Worm (Caenorhabditis elegans): ENCODE data around the gene F40G9.14.

Gene F40G9.14

ce11 chrIII:208793-209694 lies 31.4 kb upstream of the F40G9.14 start:
- no peak for TF ChIP-seq repo-1 (tag; optimal IDR thresholded peaks at IDR 0.05)
- TF ChIP-seq dpff-1 (tag; optimal IDR thresholded peaks at IDR 0.05) = no peak
- TF ChIP-seq F39B2.1 (GFP tag; IDR thresholded peaks at IDR 0.05) = no peak
- no peak for TF ChIP-seq ama-1 (optimal IDR thresholded peaks at IDR 0.05)
- TF ChIP-seq ama-1 (GFP tag; optimal IDR thresholded peaks at IDR 0.05) = no peak
- no peak for TF ChIP-seq B0019.2 (GFP tag; conservative IDR thresholded peaks at IDR 0.05)
- no peak for TF ChIP-seq ztf-22 (GFP tag; optimal IDR thresholded peaks at IDR 0.05)
- no peak for TF ChIP-seq lsy-27 (tag; optimal IDR thresholded peaks at IDR 0.05; ENCODE audit: borderline replicate concordance, insufficient read depth)
- TF ChIP-seq ztf-3 (GFP tag; optimal IDR thresholded peaks at IDR 0.05) = no peak
- no peak for TF ChIP-seq B0261.1 (tag; optimal IDR thresholded peaks at IDR 0.05)
- TF ChIP-seq Y79H2A.3 (GFP tag; conservative IDR thresholded peaks at IDR 0.05) = no peak
- no peak for TF ChIP-seq rcor-1 (GFP tag; IDR thresholded peaks at IDR 0.05)
- no peak for TF ChIP-seq Y53F4B.3 (GFP tag; IDR thresholded peaks at IDR 0.05)
- TF ChIP-seq tlf-1 (GFP tag; optimal IDR thresholded peaks at IDR 0.05) = no peak
- no peak for TF ChIP-seq bed-2 (GFP tag; IDR thresholded peaks at IDR 0.05)
- TF ChIP-seq hrde-1 (tag; optimal IDR thresholded peaks at IDR 0.05; ENCODE audit: borderline replicate concordance) = no peak
- no peak for TF ChIP-seq xnd-1 (tag; optimal IDR thresholded peaks at IDR 0.05)

DNA sequence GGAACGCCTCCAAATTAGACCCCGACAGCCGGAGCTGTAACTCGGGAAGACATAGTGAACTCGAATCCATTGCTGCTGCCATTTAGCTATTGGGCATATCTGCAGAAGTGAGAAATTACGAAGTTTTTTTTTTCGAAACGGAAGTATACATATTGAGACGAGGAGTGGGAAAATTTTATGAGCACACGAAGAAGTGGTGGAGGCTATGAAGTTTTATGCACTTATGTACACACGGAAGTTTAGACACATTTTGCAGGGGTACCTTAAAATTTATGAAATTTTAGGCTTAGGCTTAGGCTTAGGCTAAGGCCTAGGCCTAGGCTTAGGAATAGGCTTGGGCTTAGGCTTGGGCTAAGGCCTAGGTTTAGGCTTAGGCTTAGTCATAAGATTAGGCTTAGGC lies 29.4 kb upstream of the F40G9.14 start, which contains the start of gene W10C4.1:
Gene W10C4.1 (minus strand): TSS at position 101 of the 400 bp plus-strand sequence.
- no peak for TF ChIP-seq hlh-26 (GFP tag; conservative IDR thresholded peaks at IDR 0.05)
- TF ChIP-seq madf-3 (GFP tag; IDR thresholded peaks at IDR 0.05) = no peak
- no peak for TF ChIP-seq bed-1 (GFP tag; IDR thresholded peaks at IDR 0.05)
- no peak for TF ChIP-seq ztf-28 (GFP tag; IDR thresholded peaks at IDR 0.05)
- TF ChIP-seq nhr-120 (GFP tag; IDR thresholded peaks at IDR 0.05) = no peak
- no peak for TF ChIP-seq Y56A3A.18 (GFP tag; IDR thresholded peaks at IDR 0.05)
- no peak for TF ChIP-seq mel-28 (tag; optimal IDR thresholded peaks at IDR 0.05; ENCODE audit: borderline replicate concordance)
- TF ChIP-seq nfya-1 (tag; optimal IDR thresholded peaks at IDR 0.05; ENCODE audit: borderline replicate concordance, insufficient read depth) = no peak
- no peak for TF ChIP-seq madf-8 (GFP tag; conservative IDR thresholded peaks at IDR 0.05)
- no peak for TF ChIP-seq tlf-1 (GFP tag; optimal IDR thresholded peaks at IDR 0.05)
- no peak for TF ChIP-seq zfh-2 (GFP tag; conservative IDR thresholded peaks at IDR 0.05)
- no peak for TF ChIP-seq mcd-1 (GFP tag; IDR thresholded peaks at IDR 0.05)
- no peak for TF ChIP-seq T07F8.4 (tag; optimal IDR thresholded peaks at IDR 0.05)
- TF ChIP-seq nhr-179 (tag; optimal IDR thresholded peaks at IDR 0.05) = no peak
- TF ChIP-seq cebp-1 (GFP tag; IDR thresholded peaks at IDR 0.05) = no peak
- no peak for TF ChIP-seq cebp-1 (tag; optimal IDR thresholded peaks at IDR 0.05)
- TF ChIP-seq hlh-12 (tag; optimal IDR thresholded peaks at IDR 0.05) = no peak
- TF ChIP-seq ekl-4 (GFP tag; IDR thresholded peaks at IDR 0.05) = no peak

ce11 chrIII:203953-204352 lies 26.3 kb upstream of the F40G9.14 start:
- TF ChIP-seq madf-6 (GFP tag; IDR thresholded peaks at IDR 0.05) (0 out of 2 replicates have a peak, but pooled peaks have one; percentile 10), snpc-3.4 (tag; optimal IDR thresholded peaks at IDR 0.05) (no peak), fkh-3 (tag; optimal IDR thresholded peaks at IDR 0.05) (no peak), madf-10 (tag; optimal IDR thresholded peaks at IDR 0.05) (no peak)

All from whole organism, young adult.